Worm (Caenorhabditis elegans) whole organism, L2 larva: ENCODE data around the gene elmd-1.
A peak's percentile ranks its signal among the peaks of the same experiment; 100 is the strongest.

Experiments
- Y55F3AM.14 ChIP-seq: fragments of 200-800 bp; sonication (Bioruptor generic); optimal IDR thresholded peaks from 2 replicates; lab custom pipeline; 2018; ENCODE audit warnings: mild to moderate bottlenecking, missing genetic modification characterization, missing compliant biosample characterization
- ceh-82 ChIP-seq: fragments of 150-350 bp; optimal IDR thresholded peaks from 2 replicates; lab custom pipeline; 2014; ENCODE audit warnings: missing biosample characterization, missing genetic modification characterization
- egl-27 ChIP-seq: sonication (generic microtip); optimal IDR thresholded peaks from 3 replicates; lab custom pipeline; 2017; ENCODE audit warnings: missing biosample characterization, missing genetic modification reagents, missing genetic modification characterization
- elt-3 ChIP-seq: sonication (generic microtip); optimal IDR thresholded peaks from 2 replicates; lab custom pipeline; 2017; ENCODE audit warnings: missing biosample characterization, missing genetic modification characterization
- lin-11 ChIP-seq: fragments of 150-350 bp; sonication (generic microtip); optimal IDR thresholded peaks from 2 replicates; lab custom pipeline; 2014; ENCODE audit warnings: missing biosample characterization, missing genetic modification characterization, inconsistent platforms, mixed read lengths
- nhr-10 ChIP-seq: sonication (generic microtip); optimal IDR thresholded peaks from 2 replicates; lab custom pipeline; 2017; ENCODE audit warnings: missing biosample characterization, missing genetic modification characterization
- nhr-12 ChIP-seq: fragments of 150-350 bp; optimal IDR thresholded peaks from 2 replicates; lab custom pipeline; 2014; ENCODE audit warnings: missing biosample characterization, missing genetic modification characterization
- nhr-129 ChIP-seq: fragments of 150-350 bp; optimal IDR thresholded peaks from 2 replicates; lab custom pipeline; 2014; ENCODE audit warnings: missing biosample characterization, missing genetic modification characterization
- nhr-23 ChIP-seq: fragments of 150-350 bp; optimal IDR thresholded peaks from 2 replicates; lab custom pipeline; 2014; ENCODE audit warnings: missing biosample characterization, missing genetic modification reagents, missing genetic modification characterization
- nhr-6 ChIP-seq: fragments of 150-350 bp; optimal IDR thresholded peaks from 2 replicates; lab custom pipeline; 2014; ENCODE audit warnings: missing biosample characterization, missing genetic modification characterization
- nhr-77 ChIP-seq: fragments of 150-350 bp; optimal IDR thresholded peaks from 2 replicates; lab custom pipeline; 2014; ENCODE audit warnings: missing biosample characterization, missing genetic modification characterization
- snpc-4 ChIP-seq: fragments of 150-350 bp; optimal IDR thresholded peaks from 2 replicates; lab custom pipeline; 2014; ENCODE audit warnings: missing biosample characterization, missing genetic modification characterization

ce11 chrIII:3381866-3382265 is 7.9 kb upstream of the elmd-1 start:
- TF ChIP-seq nhr-23, result no peak
- no peak for TF ChIP-seq nhr-129 (tag; lab: Kevin White, UChicago)
- no peak for TF ChIP-seq Y55F3AM.14 (GFP tag; lab: Kevin White, UChicago)
- TF ChIP-seq ceh-82, result no peak
- TF ChIP-seq elt-3 (tag; lab: Kevin White, UChicago), result no peak
- TF ChIP-seq snpc-4 (tag; lab: Kevin White, UChicago), result peak; percentile 12
- no peak for TF ChIP-seq nhr-6
- no peak for TF ChIP-seq nhr-10 (tag; lab: Kevin White, UChicago)
- TF ChIP-seq egl-27 (tag; lab: Kevin White, UChicago), result no peak
- TF ChIP-seq lin-11, result no peak
- no peak for TF ChIP-seq nhr-12 (tag; lab: Kevin White, UChicago)
- TF ChIP-seq nhr-77 (tag; lab: Kevin White, UChicago), result no peak
